Worm (Caenorhabditis elegans) whole organism, young adult: ENCODE data around the gene lin-54.

ENCODE experiments used
- B0019.2 ChIP-seq: fragments of 200-800 bp; sonication (Bioruptor generic); conservative IDR thresholded peaks from 2 replicates; pipeline ENCODE4 v1.3.6; 2022; ENCODE audit warnings: missing genetic modification reagents, missing genetic modification characterization, missing compliant biosample characterization
- C17E4.6 ChIP-seq: fragments of 200-800 bp; sonication (Bioruptor generic); IDR thresholded peaks from 2 replicates; pipeline ENCODE4 v1.3.6; 2022; ENCODE audit warnings: missing genetic modification reagents, missing genetic modification characterization, missing compliant biosample characterization
- F23B12.7 ChIP-seq: sonication (generic microtip); optimal IDR thresholded peaks from 2 replicates; lab custom pipeline; 2017; ENCODE audit warnings: missing genetic modification characterization, mild to moderate bottlenecking, missing compliant biosample characterization, antibody characterized with exemption, moderate library complexity; ENCODE audit not compliant: insufficient read depth
- F33H1.4 ChIP-seq: fragments of 200-800 bp; sonication (Bioruptor generic); IDR thresholded peaks from 2 replicates; pipeline ENCODE4 v1.3.6; 2022; ENCODE audit warnings: missing genetic modification reagents, missing genetic modification characterization, missing compliant biosample characterization
- F52B5.7 ChIP-seq: sonication (generic microtip); optimal IDR thresholded peaks from 2 replicates; lab custom pipeline; 2016; ENCODE audit warnings: mild to moderate bottlenecking, missing genetic modification characterization, missing compliant biosample characterization
- F55B11.4 ChIP-seq: sonication (generic microtip); optimal IDR thresholded peaks from 2 replicates; lab custom pipeline; 2016; ENCODE audit warnings: missing compliant biosample characterization, missing genetic modification characterization, borderline replicate concordance; ENCODE audit not compliant: insufficient read depth
- F57A8.1 ChIP-seq: fragments of 200-800 bp; sonication (Bioruptor generic); optimal IDR thresholded peaks from 2 replicates; lab custom pipeline; 2018; ENCODE audit warnings: mild to moderate bottlenecking, missing genetic modification characterization, moderate library complexity, missing compliant biosample characterization
- Y53F4B.3 ChIP-seq: fragments of 200-800 bp; sonication (Bioruptor generic); IDR thresholded peaks from 2 replicates; pipeline ENCODE4 v1.3.6; 2022; ENCODE audit warnings: missing genetic modification reagents, missing genetic modification characterization, missing compliant biosample characterization
- Y95B8A.8 ChIP-seq: fragments of 200-800 bp; sonication (Bioruptor generic); IDR thresholded peaks from 2 replicates; pipeline ENCODE4 v1.3.6; 2022; ENCODE audit warnings: missing genetic modification reagents, missing genetic modification characterization, missing compliant biosample characterization
- ama-1 ChIP-seq, 3 experiments: fragments of 150-350 bp in 1 of 3; sonication (generic microtip) in 2 of 3; optimal IDR thresholded peaks; 2 replicates each; lab custom pipeline; 2014 to 2018; ENCODE audit warnings: missing biosample characterization in 2 of 3, missing genetic modification characterization in 2 of 3, missing genetic modification reagents in 2 of 3
- aptf-3 ChIP-seq: fragments of 200-800 bp; sonication (Bioruptor generic); IDR thresholded peaks from 2 replicates; pipeline ENCODE4 v1.3.6; 2022; ENCODE audit warnings: missing genetic modification characterization, missing compliant biosample characterization
- atf-7 ChIP-seq: sonication (generic microtip); optimal IDR thresholded peaks from 2 replicates; lab custom pipeline; 2017; ENCODE audit warnings: mild to moderate bottlenecking, missing genetic modification characterization, missing compliant biosample characterization
- athp-1 ChIP-seq: sonication (generic microtip); optimal IDR thresholded peaks from 2 replicates; lab custom pipeline; 2017; ENCODE audit warnings: mild to moderate bottlenecking, missing genetic modification characterization, missing compliant biosample characterization
- attf-5 ChIP-seq: fragments of 200-800 bp; sonication (Bioruptor generic); optimal IDR thresholded peaks from 2 replicates; lab custom pipeline; 2018; ENCODE audit warnings: mild to moderate bottlenecking, missing genetic modification characterization, missing compliant biosample characterization
- bed-2 ChIP-seq: fragments of 200-800 bp; sonication (Bioruptor generic); IDR thresholded peaks from 2 replicates; pipeline ENCODE4 v1.3.6; 2022; ENCODE audit warnings: missing genetic modification reagents, missing genetic modification characterization, missing compliant biosample characterization
- ccch-3 ChIP-seq: fragments of 200-800 bp; sonication (Bioruptor generic); optimal IDR thresholded peaks from 2 replicates; lab custom pipeline; 2018; ENCODE audit warnings: mild to moderate bottlenecking, missing genetic modification characterization, missing compliant biosample characterization
- cebp-1 ChIP-seq, 2 experiments: fragments of 200-800 bp in 1 of 2; sonication (Bioruptor generic) in 1 of 2; sonication (generic microtip) in 1 of 2; IDR thresholded peaks in 1 of 2; optimal IDR thresholded peaks in 1 of 2; 2 replicates each; pipeline versions ENCODE4 v1.3.6 to Lab custom; 2017 to 2022; ENCODE audit warnings: missing compliant biosample characterization in 2 of 2, missing genetic modification characterization in 2 of 2, mild to moderate bottlenecking in 1 of 2, missing genetic modification reagents in 1 of 2, moderate library complexity in 1 of 2
- ceh-40 ChIP-seq: fragments of 200-800 bp; sonication (Bioruptor generic); IDR thresholded peaks from 2 replicates; pipeline ENCODE4 v1.3.6; 2022; ENCODE audit warnings: missing genetic modification characterization, missing compliant biosample characterization
- ceh-58 ChIP-seq: fragments of 200-800 bp; sonication (Bioruptor generic); IDR thresholded peaks from 2 replicates; pipeline ENCODE4 v1.3.6; 2022; ENCODE audit warnings: missing genetic modification characterization, missing compliant biosample characterization
- dox-1 ChIP-seq: fragments of 200-800 bp; sonication (Bioruptor generic); IDR thresholded peaks from 2 replicates; pipeline ENCODE4 v1.3.6; 2022; ENCODE audit warnings: missing genetic modification reagents, missing genetic modification characterization, missing compliant biosample characterization
- dpl-1 ChIP-seq: fragments of 150-350 bp; optimal IDR thresholded peaks from 2 replicates; lab custom pipeline; 2014; ENCODE audit warnings: missing biosample characterization, missing genetic modification reagents, missing genetic modification characterization
- ekl-4 ChIP-seq: fragments of 200-800 bp; sonication (Bioruptor generic); IDR thresholded peaks from 2 replicates; pipeline ENCODE4 v1.3.6; 2022; ENCODE audit warnings: missing genetic modification reagents, missing genetic modification characterization, missing compliant biosample characterization
- fkh-3 ChIP-seq: sonication (generic microtip); optimal IDR thresholded peaks from 2 replicates; lab custom pipeline; 2016; ENCODE audit warnings: mild to moderate bottlenecking, missing genetic modification characterization, missing compliant biosample characterization
- gei-17 ChIP-seq: fragments of 200-800 bp; sonication (Bioruptor generic); optimal IDR thresholded peaks from 2 replicates; lab custom pipeline; 2018; ENCODE audit warnings: mild to moderate bottlenecking, missing genetic modification characterization, missing compliant biosample characterization
- hrde-1 ChIP-seq: sonication (generic microtip); optimal IDR thresholded peaks from 2 replicates; lab custom pipeline; 2016; ENCODE audit warnings: missing genetic modification characterization, mild to moderate bottlenecking, missing compliant biosample characterization, moderate library complexity, missing genotype, missing genetic modification reagents, borderline replicate concordance
- hsf-1 ChIP-seq: fragments of 200-800 bp; sonication (Bioruptor generic); IDR thresholded peaks from 2 replicates; pipeline ENCODE4 v1.3.6; 2022; ENCODE audit warnings: missing genetic modification reagents, missing genetic modification characterization, missing compliant biosample characterization
- let-526 ChIP-seq: fragments of 200-800 bp; sonication (Bioruptor generic); IDR thresholded peaks from 2 replicates; pipeline ENCODE4 v1.3.6; 2022; ENCODE audit warnings: missing genetic modification reagents, missing genetic modification characterization, missing compliant biosample characterization
- lin-40 ChIP-seq: sonication (generic microtip); optimal IDR thresholded peaks from 2 replicates; lab custom pipeline; 2016; ENCODE audit warnings: missing genetic modification characterization, mild to moderate bottlenecking, missing compliant biosample characterization, missing genotype, missing genetic modification reagents
- lsl-1 ChIP-seq: fragments of 200-800 bp; sonication (Bioruptor generic); optimal IDR thresholded peaks from 2 replicates; lab custom pipeline; 2018; ENCODE audit warnings: mild to moderate bottlenecking, missing genetic modification characterization, moderate library complexity, missing compliant biosample characterization
- madf-10 ChIP-seq: sonication (generic microtip); optimal IDR thresholded peaks from 2 replicates; lab custom pipeline; 2016; ENCODE audit warnings: mild to moderate bottlenecking, missing genetic modification characterization, missing compliant biosample characterization
- madf-3 ChIP-seq: fragments of 200-800 bp; sonication (Bioruptor generic); IDR thresholded peaks from 2 replicates; pipeline ENCODE4 v1.3.6; 2022; ENCODE audit warnings: missing genetic modification reagents, missing genetic modification characterization, missing compliant biosample characterization
- madf-8 ChIP-seq: fragments of 200-800 bp; sonication (Bioruptor generic); conservative IDR thresholded peaks from 2 replicates; pipeline ENCODE4 v1.3.6; 2022; ENCODE audit warnings: missing genetic modification reagents, missing genetic modification characterization, missing compliant biosample characterization
- mcd-1 ChIP-seq: fragments of 200-800 bp; sonication (Bioruptor generic); IDR thresholded peaks from 2 replicates; pipeline ENCODE4 v1.3.6; 2022; ENCODE audit warnings: missing genetic modification reagents, missing genetic modification characterization, missing compliant biosample characterization
- mes-4 ChIP-seq: sonication (generic microtip); optimal IDR thresholded peaks from 2 replicates; lab custom pipeline; 2016; ENCODE audit warnings: missing genotype, missing genetic modification characterization, missing compliant biosample characterization
- nfya-1 ChIP-seq: sonication (generic microtip); optimal IDR thresholded peaks from 2 replicates; lab custom pipeline; 2017; ENCODE audit warnings: antibody characterized with exemption, missing compliant biosample characterization, missing genetic modification characterization, borderline replicate concordance; ENCODE audit not compliant: insufficient read depth
- nfyb-1 ChIP-seq: fragments of 200-800 bp; sonication (Bioruptor generic); IDR thresholded peaks from 2 replicates; pipeline ENCODE4 v1.3.6; 2022; ENCODE audit warnings: missing genetic modification reagents, missing genetic modification characterization, missing compliant biosample characterization
- nhr-120 ChIP-seq: fragments of 200-800 bp; sonication (Bioruptor generic); IDR thresholded peaks from 2 replicates; pipeline ENCODE4 v1.3.6; 2022; ENCODE audit warnings: missing genetic modification characterization, missing compliant biosample characterization
- nhr-179 ChIP-seq: sonication (generic microtip); optimal IDR thresholded peaks from 2 replicates; lab custom pipeline; 2016; ENCODE audit warnings: mild to moderate bottlenecking, missing genetic modification characterization, missing compliant biosample characterization
- pha-4 ChIP-seq: fragments of 150-350 bp; sonication (generic microtip); optimal IDR thresholded peaks from 2 replicates; lab custom pipeline; 2014; ENCODE audit warnings: missing biosample characterization, missing genetic modification reagents, missing genetic modification characterization
- snpc-1.3 ChIP-seq: sonication (generic microtip); optimal IDR thresholded peaks from 2 replicates; lab custom pipeline; 2017; ENCODE audit warnings: missing genetic modification characterization, mild to moderate bottlenecking, missing compliant biosample characterization, antibody characterized with exemption, moderate library complexity, missing genotype, missing genetic modification reagents; ENCODE audit not compliant: insufficient read depth
- tbp1 ChIP-seq: fragments of 200-800 bp; sonication (Bioruptor generic); optimal IDR thresholded peaks from 2 replicates; lab custom pipeline; 2018; ENCODE audit warnings: mild to moderate bottlenecking, missing genetic modification characterization, missing compliant biosample characterization
- tbx-9 ChIP-seq: sonication (generic microtip); optimal IDR thresholded peaks from 2 replicates; lab custom pipeline; 2016; ENCODE audit warnings: borderline replicate concordance, missing genetic modification characterization, inconsistent platforms, missing compliant biosample characterization
- xnd-1 ChIP-seq: sonication (generic microtip); optimal IDR thresholded peaks from 2 replicates; lab custom pipeline; 2016; ENCODE audit warnings: missing genotype, missing genetic modification reagents, missing genetic modification characterization, missing compliant biosample characterization
- ztf-18 ChIP-seq: sonication (generic microtip); optimal IDR thresholded peaks from 2 replicates; lab custom pipeline; 2016; ENCODE audit warnings: missing genotype, mild to moderate bottlenecking, missing genetic modification characterization, missing compliant biosample characterization
- ztf-3 ChIP-seq: fragments of 200-800 bp; sonication (Bioruptor generic); optimal IDR thresholded peaks from 2 replicates; lab custom pipeline; 2018; ENCODE audit warnings: mild to moderate bottlenecking, missing genetic modification characterization, missing compliant biosample characterization
- ztf-6 ChIP-seq: fragments of 200-800 bp; sonication (Bioruptor generic); IDR thresholded peaks from 2 replicates; pipeline ENCODE4 v1.3.6; 2022; ENCODE audit warnings: missing genetic modification reagents, missing genetic modification characterization, missing compliant biosample characterization

The lin-54 gene

DNA sequence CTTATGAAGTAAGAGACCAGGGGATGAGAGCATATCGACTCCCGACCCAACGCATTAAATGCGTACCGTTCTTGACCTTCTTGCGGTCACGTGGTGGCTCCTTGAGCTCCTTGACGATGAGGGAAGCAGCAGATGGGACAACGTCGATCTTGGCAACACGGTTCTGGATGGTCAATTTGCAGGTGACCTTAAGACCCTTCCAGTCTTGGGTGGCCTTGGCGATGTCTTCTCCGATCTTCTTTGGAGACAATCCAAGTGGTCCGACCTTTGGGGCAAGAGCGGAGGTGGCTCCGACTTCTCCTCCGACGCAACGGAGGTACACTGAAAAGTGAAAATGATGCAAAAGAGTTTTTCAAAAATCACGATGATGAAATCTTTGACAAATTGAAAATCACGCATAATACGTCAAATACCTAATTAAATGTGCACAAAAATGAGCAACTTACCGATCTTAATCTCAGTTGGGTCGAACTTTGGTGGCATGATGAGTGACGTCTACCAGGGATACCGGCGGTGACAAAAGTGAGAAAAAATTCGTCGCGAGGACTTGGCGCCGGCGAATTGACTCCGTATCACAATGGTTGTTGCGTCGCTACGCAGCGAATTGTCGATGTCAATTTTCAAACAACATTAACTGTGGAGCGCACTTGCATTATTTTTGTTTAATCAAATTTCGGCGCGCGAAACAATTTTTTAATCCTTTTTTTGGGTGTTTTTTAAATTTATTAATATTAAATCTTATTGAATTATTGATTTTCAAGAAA, 584 bp upstream of the lin-54 start, which contains the start of gene rpl-12 (continued):
- TF ChIP-seq B0019.2 (peak; percentile 85), F52B5.7 (tag; lab: Kevin White, UChicago) (peak; percentile 66), madf-3 (peak; percentile 96), hsf-1 (peak; percentile 87), xnd-1 (tag; lab: Kevin White, UChicago) (peak; percentile 75), ztf-3 (GFP tag; lab: Kevin White, UChicago) (peak; percentile 60), athp-1 (peak; percentile 97), dpl-1 (GFP tag; lab: Kevin White, UChicago) (peak; percentile 90), gei-17 (GFP tag; lab: Kevin White, UChicago) (peak; percentile 86), dox-1 (GFP tag; lab: Robert Waterston, UW) (peak; percentile 99), bed-2 (GFP tag; lab: Robert Waterston, UW) (no peak), ceh-58 (no peak), nhr-120 (GFP tag; lab: Robert Waterston, UW) (no peak), F55B11.4 (no peak), tbx-9 (no peak), C17E4.6 (peak; percentile 97), nfya-1 (tag; lab: Kevin White, UChicago) (no peak), ceh-40 (GFP tag; lab: Robert Waterston, UW) (no peak), F57A8.1 (GFP tag; lab: Kevin White, UChicago) (no peak), hrde-1 (tag; lab: Kevin White, UChicago) (peak; percentile 92), mes-4 (tag; lab: Kevin White, UChicago) (no peak), lsl-1 (GFP tag; lab: Kevin White, UChicago) (peak; percentile 86), Y53F4B.3 (GFP tag; lab: Robert Waterston, UW) (0 out of 2 replicates have a peak, but pooled peaks have one; percentile 23), ztf-18 (tag; lab: Kevin White, UChicago) (peak; percentile 69), nhr-179 (tag; lab: Kevin White, UChicago) (no peak), ekl-4 (GFP tag; lab: Robert Waterston, UW) (peak; percentile 98), madf-10 (tag; lab: Kevin White, UChicago) (peak; percentile 95), ama-1 (optimal IDR thresholded peaks at IDR 0.05; lab: Kevin White, UChicago) (no peak), ama-1 (GFP tag; optimal IDR thresholded peaks at IDR 0.05; lab: Kevin White, UChicago) (no peak), fkh-3 (tag; lab: Kevin White, UChicago) (no peak), F23B12.7 (tag; lab: Kevin White, UChicago) (peak; percentile 97), madf-8 (peak; percentile 86), nfyb-1 (GFP tag; lab: Robert Waterston, UW) (peak; percentile 98), tbp1 (GFP tag; lab: Kevin White, UChicago) (peak; percentile 79), mcd-1 (GFP tag; lab: Robert Waterston, UW) (peak; percentile 100), lin-40 (tag; lab: Kevin White, UChicago) (peak; percentile 98), pha-4 (tag; lab: Kevin White, UChicago) (peak; percentile 94), let-526 (GFP tag; lab: Robert Waterston, UW) (peak; percentile 20), cebp-1 (GFP tag; IDR thresholded peaks at IDR 0.05; lab: Robert Waterston, UW) (peak; percentile 87), cebp-1 (tag; optimal IDR thresholded peaks at IDR 0.05; lab: Kevin White, UChicago) (peak; percentile 96), ccch-3 (no peak), aptf-3 (GFP tag; lab: Robert Waterston, UW) (no peak), snpc-1.3 (tag; lab: Kevin White, UChicago) (peak; percentile 93), Y95B8A.8 (GFP tag; lab: Robert Waterston, UW) (peak; percentile 96), atf-7 (tag; lab: Kevin White, UChicago) (peak; percentile 92), ztf-6 (GFP tag; lab: Robert Waterston, UW) (peak; percentile 89), F33H1.4 (GFP tag; lab: Robert Waterston, UW) (peak; percentile 91), attf-5 (GFP tag; lab: Kevin White, UChicago) (peak; percentile 100)
